Fruit fly (Drosophila melanogaster) whole organism, prepupa: ENCODE results near the gene CG44270.

ENCODE experiments used
- CG10631 ChIP-seq: fragments of 200-800 bp; sonication (Bioruptor generic); optimal IDR thresholded peaks from 2 replicates; lab custom pipeline; 2016; ENCODE audit warnings: missing biosample characterization, missing genetic modification characterization
- CG10669 ChIP-seq: fragments of 200-800 bp; sonication (Bioruptor generic); optimal IDR thresholded peaks from 3 replicates; lab custom pipeline; 2018; ENCODE audit warnings: missing biosample characterization, mild to moderate bottlenecking, missing genetic modification characterization, moderate library complexity
- CG11762 ChIP-seq: fragments of 200-800 bp; sonication (Bioruptor generic); optimal IDR thresholded peaks from 3 replicates; lab custom pipeline; 2016; ENCODE audit warnings: missing biosample characterization, missing genetic modification characterization; ENCODE audit not compliant: insufficient read depth
- CG15336 ChIP-seq: fragments of 200-800 bp; sonication (Bioruptor generic); IDR thresholded peaks from 2 replicates; pipeline ENCODE4 v1.3.6; 2022; ENCODE audit warnings: missing biosample characterization, missing genetic modification characterization
- CG1621 ChIP-seq: fragments of 200-800 bp; sonication (Bioruptor generic); optimal IDR thresholded peaks from 3 replicates; lab custom pipeline; 2018; ENCODE audit warnings: missing biosample characterization, mild to moderate bottlenecking, missing genetic modification characterization
- CG16779 ChIP-seq: fragments of 200-800 bp; sonication (Bioruptor generic); optimal IDR thresholded peaks from 3 replicates; lab custom pipeline; 2017; ENCODE audit warnings: missing biosample characterization, mild to moderate bottlenecking, missing genetic modification characterization
- CG3032 ChIP-seq: fragments of 200-800 bp; optimal IDR thresholded peaks from 2 replicates; lab custom pipeline; 2019; ENCODE audit warnings: missing biosample characterization, mild to moderate bottlenecking, missing genetic modification characterization, moderate library complexity
- CG32006 ChIP-seq: fragments of 200-800 bp; sonication (Bioruptor generic); optimal IDR thresholded peaks from 3 replicates; lab custom pipeline; 2017; ENCODE audit warnings: missing biosample characterization, mild to moderate bottlenecking, missing genetic modification characterization
- CG3919 ChIP-seq: fragments of 200-800 bp; sonication (Bioruptor generic); optimal IDR thresholded peaks from 3 replicates; lab custom pipeline; 2016; ENCODE audit warnings: missing biosample characterization, missing genetic modification characterization
- CG4318 ChIP-seq: fragments of 200-800 bp; sonication (Bioruptor generic); optimal IDR thresholded peaks from 3 replicates; lab custom pipeline; 2017; ENCODE audit warnings: missing biosample characterization, mild to moderate bottlenecking, missing genetic modification characterization
- CG6808 ChIP-seq: fragments of 200-800 bp; sonication (Bioruptor generic); optimal IDR thresholded peaks from 3 replicates; lab custom pipeline; 2017; ENCODE audit warnings: missing biosample characterization, missing genetic modification characterization, mild to moderate bottlenecking, moderate library complexity, missing genetic modification reagents
- CG6854 ChIP-seq: fragments of 200-800 bp; sonication (Bioruptor generic); optimal IDR thresholded peaks from 2 replicates; lab custom pipeline; 2017; ENCODE audit warnings: missing biosample characterization, mild to moderate bottlenecking, missing genetic modification characterization
- CG7368 ChIP-seq: fragments of 200-800 bp; sonication (Bioruptor generic); optimal IDR thresholded peaks from 3 replicates; lab custom pipeline; 2016; ENCODE audit warnings: missing biosample characterization, missing genetic modification characterization
- CG8119 ChIP-seq: fragments of 200-800 bp; sonication (Bioruptor generic); IDR thresholded peaks from 3 replicates; pipeline ENCODE4 v1.3.6; 2022; ENCODE audit warnings: missing biosample characterization, missing genetic modification characterization
- CG8319 ChIP-seq: fragments of 200-800 bp; sonication (Bioruptor generic); optimal IDR thresholded peaks from 3 replicates; lab custom pipeline; 2016; ENCODE audit warnings: missing biosample characterization, missing genetic modification characterization
- CG8632 ChIP-seq: fragments of 200-800 bp; sonication (Bioruptor generic); optimal IDR thresholded peaks from 3 replicates; lab custom pipeline; 2016; ENCODE audit warnings: missing biosample characterization, missing genetic modification characterization
- CG9139 ChIP-seq: fragments of 200-800 bp; sonication (Bioruptor generic); optimal IDR thresholded peaks from 3 replicates; lab custom pipeline; 2017; ENCODE audit warnings: missing biosample characterization, mild to moderate bottlenecking, missing genetic modification characterization
- Eip75B ChIP-seq: fragments of 200-800 bp; sonication (Bioruptor generic); optimal IDR thresholded peaks from 3 replicates; lab custom pipeline; 2016; ENCODE audit warnings: missing biosample characterization, missing genetic modification characterization
- Eip93F ChIP-seq: fragments of 200-800 bp; sonication (Bioruptor generic); optimal IDR thresholded peaks from 2 replicates; lab custom pipeline; 2016; ENCODE audit warnings: missing biosample characterization, mild to moderate bottlenecking, missing genetic modification characterization
- Gug ChIP-seq: fragments of 200-800 bp; sonication (Bioruptor generic); IDR thresholded peaks from 2 replicates; pipeline ENCODE4 v1.3.6; 2022; ENCODE audit warnings: missing biosample characterization, missing genetic modification characterization
- Hr39 ChIP-seq: fragments of 200-800 bp; sonication (Bioruptor generic); optimal IDR thresholded peaks from 2 replicates; lab custom pipeline; 2016; ENCODE audit warnings: missing biosample characterization, missing genetic modification characterization
- OdsH ChIP-seq: fragments of 200-800 bp; sonication (Bioruptor generic); optimal IDR thresholded peaks from 3 replicates; lab custom pipeline; 2016; ENCODE audit warnings: missing biosample characterization, missing genetic modification characterization
- cyc ChIP-seq: fragments of 200-800 bp; sonication (Bioruptor generic); optimal IDR thresholded peaks from 3 replicates; lab custom pipeline; 2016; ENCODE audit warnings: missing biosample characterization, missing genetic modification characterization
- dac ChIP-seq: fragments of 200-800 bp; sonication (Bioruptor generic); optimal IDR thresholded peaks from 2 replicates; lab custom pipeline; 2017; ENCODE audit warnings: missing biosample characterization, mild to moderate bottlenecking, missing genetic modification characterization
- dsx ChIP-seq: fragments of 200-800 bp; optimal IDR thresholded peaks from 3 replicates; lab custom pipeline; 2019; ENCODE audit warnings: missing biosample characterization, mild to moderate bottlenecking, missing genetic modification characterization, moderate library complexity; ENCODE audit not compliant: poor library complexity, severe bottlenecking
- eg ChIP-seq: fragments of 200-800 bp; sonication (Bioruptor generic); IDR thresholded peaks from 3 replicates; pipeline ENCODE4 v1.3.6; 2022; ENCODE audit warnings: missing biosample characterization, missing genetic modification characterization
- esn ChIP-seq: fragments of 200-800 bp; sonication (Bioruptor generic); optimal IDR thresholded peaks from 2 replicates; lab custom pipeline; 2016; ENCODE audit warnings: missing biosample characterization, mild to moderate bottlenecking, missing genetic modification characterization, moderate library complexity
- fd59A ChIP-seq: fragments of 200-800 bp; sonication (Bioruptor generic); optimal IDR thresholded peaks from 2 replicates; lab custom pipeline; 2017; ENCODE audit warnings: missing biosample characterization, mild to moderate bottlenecking, missing genetic modification characterization, missing genetic modification reagents
- fd85E ChIP-seq: fragments of 200-800 bp; sonication (Bioruptor generic); optimal IDR thresholded peaks from 3 replicates; lab custom pipeline; 2016; ENCODE audit warnings: missing biosample characterization, missing genetic modification characterization
- fkh ChIP-seq: fragments of 200-800 bp; sonication (Bioruptor generic); optimal IDR thresholded peaks from 3 replicates; lab custom pipeline; 2017; ENCODE audit warnings: missing biosample characterization, mild to moderate bottlenecking, missing genetic modification characterization, moderate library complexity
- pdm3 ChIP-seq: fragments of 200-800 bp; sonication (Bioruptor generic); optimal IDR thresholded peaks from 3 replicates; lab custom pipeline; 2016; ENCODE audit warnings: missing biosample characterization, missing genetic modification characterization
- salr ChIP-seq, 2 experiments: fragments of 200-800 bp; sonication (Bioruptor generic); optimal IDR thresholded peaks; 3 replicates each; lab custom pipeline; 2016 to 2018; ENCODE audit warnings: missing biosample characterization in 2 of 2, missing genetic modification characterization in 2 of 2, mild to moderate bottlenecking in 1 of 2
- spab ChIP-seq: fragments of 200-800 bp; sonication (Bioruptor generic); optimal IDR thresholded peaks from 2 replicates; lab custom pipeline; 2017; ENCODE audit warnings: missing biosample characterization, mild to moderate bottlenecking, missing genetic modification characterization, missing genetic modification reagents
- ss ChIP-seq, 2 experiments: fragments of 200-800 bp; sonication (Bioruptor generic); optimal IDR thresholded peaks; 2 replicates in 1 of 2; 3 replicates in 1 of 2; lab custom pipeline; 2017 to 2018; ENCODE audit warnings: mild to moderate bottlenecking in 2 of 2, missing biosample characterization in 2 of 2, missing genetic modification characterization in 2 of 2, moderate library complexity in 1 of 2
- svp ChIP-seq: fragments of 200-800 bp; sonication (Bioruptor generic); peaks from one replicate; lab custom pipeline; 2016; ENCODE audit warnings: missing biosample characterization, missing genetic modification characterization
- vri ChIP-seq: fragments of 200-800 bp; sonication (Bioruptor generic); optimal IDR thresholded peaks from 3 replicates; lab custom pipeline; 2016; ENCODE audit warnings: missing biosample characterization, mild to moderate bottlenecking, missing genetic modification characterization

The CG44270 gene

DNA sequence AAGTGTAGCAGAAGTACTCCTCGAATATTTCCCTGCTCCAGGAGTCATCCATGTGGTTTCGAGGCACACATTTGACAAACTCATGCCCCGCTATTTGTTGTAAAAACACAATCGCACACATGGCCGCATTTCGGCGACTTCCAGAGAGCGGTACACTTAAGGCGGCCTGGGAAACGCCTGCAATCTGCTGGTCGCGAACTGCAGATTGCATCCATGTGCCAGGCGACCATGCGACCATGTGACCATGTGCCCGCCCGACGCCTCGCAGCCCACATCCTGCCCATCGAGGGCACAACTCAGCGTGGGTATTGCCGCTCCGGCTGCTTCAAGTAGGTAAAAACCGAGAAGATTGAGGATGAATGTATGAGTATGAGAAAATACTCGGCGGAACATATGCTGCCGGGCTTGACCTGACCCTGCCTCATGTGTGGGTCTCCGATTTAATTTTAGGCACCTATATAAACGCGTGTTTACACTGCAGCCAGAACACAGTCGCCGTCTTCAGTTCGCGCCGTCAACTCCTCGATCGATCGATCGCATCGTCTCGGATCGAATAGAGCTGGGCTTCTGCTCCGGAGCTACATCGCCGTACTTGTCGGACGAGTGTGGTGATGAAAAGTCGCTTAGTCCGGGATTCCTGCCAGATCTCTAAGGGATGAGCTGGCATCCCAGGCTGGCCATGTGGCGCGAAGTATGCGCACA, 44.7 kb upstream of the CG44270 start:
- TF ChIP-seq CG7368 (GFP tag; lab: Kevin White, UChicago), result no peak
- no peak for TF ChIP-seq CG1621 (tag; lab: Kevin White, UChicago)
- TF ChIP-seq svp (GFP tag; lab: Kevin White, UChicago), result peak; percentile 5
- TF ChIP-seq Eip93F (GFP tag; lab: Kevin White, UChicago), result no peak
- TF ChIP-seq, all 60 proteins: peak for 1

DNA sequence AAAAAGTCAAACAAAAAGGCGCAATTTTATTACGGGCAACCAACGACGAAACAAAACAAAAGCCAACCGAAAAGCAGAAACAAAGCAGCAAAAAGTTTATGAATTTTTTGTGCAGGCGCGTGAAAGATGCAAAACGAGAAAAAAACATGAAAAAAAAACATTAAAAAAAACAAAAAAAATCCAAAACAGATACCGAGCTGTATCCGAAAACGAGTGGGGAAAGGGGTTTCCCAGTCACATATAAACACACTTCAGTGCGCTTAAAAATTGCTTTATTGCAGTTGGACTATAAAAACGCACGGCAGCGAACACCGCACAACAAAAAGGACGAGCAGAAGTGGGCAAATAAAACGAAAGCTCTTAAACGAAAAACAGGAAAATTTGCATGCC, 44.1 kb upstream of the CG44270 start:
- TF ChIP-seq CG8632 (no peak), Eip93F (GFP tag; lab: Kevin White, UChicago) (no peak), CG8319 (GFP tag; lab: Kevin White, UChicago) (no peak), ss (GFP tag; optimal IDR thresholded peaks at IDR 0.05; lab: Kevin White, UChicago) (peak; percentile 18 to 68), pdm3 (no peak), CG6854 (GFP tag; lab: Kevin White, UChicago) (peak; percentile 69), dsx (GFP tag; lab: Kevin White, UChicago) (peak; percentile 17), CG6808 (GFP tag; lab: Kevin White, UChicago) (peak; percentile 29), cyc (no peak), CG3919 (GFP tag; lab: Kevin White, UChicago) (no peak), CG16779 (tag; lab: Kevin White, UChicago) (peak; percentile 18), CG15336 (GFP tag; lab: Robert Waterston, UW) (0 out of 2 replicates have a peak, but pooled peaks have one; percentile 19), CG3032 (tag; lab: Kevin White, UChicago) (peak; percentile 10), spab (GFP tag; lab: Kevin White, UChicago) (peak; percentile 27), vri (GFP tag; lab: Kevin White, UChicago) (no peak), CG8119 (GFP tag; lab: Robert Waterston, UW) (no peak), salr (GFP tag; optimal IDR thresholded peaks at IDR 0.05; lab: Kevin White, UChicago) (no peak), Eip75B (GFP tag; lab: Kevin White, UChicago) (no peak), CG9139 (peak; percentile 20), CG7368 (GFP tag; lab: Kevin White, UChicago) (no peak), CG11762 (GFP tag; lab: Kevin White, UChicago) (no peak), svp (GFP tag; lab: Kevin White, UChicago) (peak; percentile 29), fkh (no peak), eg (GFP tag; lab: Robert Waterston, UW) (0 out of 3 replicates have a peak, but pooled peaks have one; percentile 26), OdsH (GFP tag; lab: Kevin White, UChicago) (no peak)

dm6 chr2L:20487723-20488122, 43.1 kb upstream of the CG44270 start:
- TF ChIP-seq salr (GFP tag; optimal IDR thresholded peaks at IDR 0.05; lab: Kevin White, UChicago) (no peak), fd85E (GFP tag; lab: Kevin White, UChicago) (no peak), Gug (GFP tag; lab: Robert Waterston, UW) (no peak), fd59A (GFP tag; lab: Kevin White, UChicago) (no peak), fkh (no peak), CG4318 (GFP tag; lab: Kevin White, UChicago) (no peak), CG3919 (GFP tag; lab: Kevin White, UChicago) (no peak), cyc (no peak), esn (GFP tag; lab: Kevin White, UChicago) (no peak), CG15336 (GFP tag; lab: Robert Waterston, UW) (no peak), CG7368 (GFP tag; lab: Kevin White, UChicago) (no peak), Hr39 (no peak), CG10669 (GFP tag; lab: Kevin White, UChicago) (no peak), CG8632 (no peak), vri (GFP tag; lab: Kevin White, UChicago) (no peak), CG10631 (no peak), CG1621 (tag; lab: Kevin White, UChicago) (no peak), CG32006 (no peak), dsx (GFP tag; lab: Kevin White, UChicago) (no peak), dac (no peak)
- TF ChIP-seq, all 60 proteins: peak for 0
